Fruit fly (Drosophila melanogaster) whole organism, prepupa: ENCODE measurements around the gene CG11550.

Source experiments
- Blimp-1 ChIP-seq: fragments of 200-800 bp; sonication (Bioruptor generic); optimal IDR thresholded peaks from 3 replicates; lab custom pipeline; 2017; ENCODE audit warnings: missing biosample characterization, missing genetic modification characterization, mild to moderate bottlenecking, moderate library complexity, missing genetic modification reagents
- CG32006 ChIP-seq: fragments of 200-800 bp; sonication (Bioruptor generic); optimal IDR thresholded peaks from 3 replicates; lab custom pipeline; 2017; ENCODE audit warnings: missing biosample characterization, mild to moderate bottlenecking, missing genetic modification characterization
- CG4318 ChIP-seq: fragments of 200-800 bp; sonication (Bioruptor generic); optimal IDR thresholded peaks from 3 replicates; lab custom pipeline; 2017; ENCODE audit warnings: missing biosample characterization, mild to moderate bottlenecking, missing genetic modification characterization
- CG8319 ChIP-seq: fragments of 200-800 bp; sonication (Bioruptor generic); optimal IDR thresholded peaks from 3 replicates; lab custom pipeline; 2016; ENCODE audit warnings: missing biosample characterization, missing genetic modification characterization
- Eip75B ChIP-seq: fragments of 200-800 bp; sonication (Bioruptor generic); optimal IDR thresholded peaks from 3 replicates; lab custom pipeline; 2016; ENCODE audit warnings: missing biosample characterization, missing genetic modification characterization
- Gug ChIP-seq: fragments of 200-800 bp; sonication (Bioruptor generic); IDR thresholded peaks from 2 replicates; pipeline ENCODE4 v1.3.6; 2022; ENCODE audit warnings: missing biosample characterization, missing genetic modification characterization
- Hr39 ChIP-seq: fragments of 200-800 bp; sonication (Bioruptor generic); optimal IDR thresholded peaks from 2 replicates; lab custom pipeline; 2016; ENCODE audit warnings: missing biosample characterization, missing genetic modification characterization
- Lpt ChIP-seq: fragments of 200-800 bp; sonication (Bioruptor generic); optimal IDR thresholded peaks from 3 replicates; lab custom pipeline; 2016; ENCODE audit warnings: missing biosample characterization, missing genetic modification characterization
- Met ChIP-seq: fragments of 200-800 bp; sonication (Bioruptor generic); optimal IDR thresholded peaks from 3 replicates; lab custom pipeline; 2016; ENCODE audit warnings: missing biosample characterization, missing genetic modification characterization
- OdsH ChIP-seq: fragments of 200-800 bp; sonication (Bioruptor generic); optimal IDR thresholded peaks from 3 replicates; lab custom pipeline; 2016; ENCODE audit warnings: missing biosample characterization, missing genetic modification characterization
- Sox102F ChIP-seq: fragments of 200-800 bp; sonication (Bioruptor generic); optimal IDR thresholded peaks from 2 replicates; lab custom pipeline; 2016; ENCODE audit warnings: missing biosample characterization, mild to moderate bottlenecking, missing genetic modification characterization
- Sox14 ChIP-seq: fragments of 200-800 bp; sonication (Bioruptor generic); optimal IDR thresholded peaks from 3 replicates; lab custom pipeline; 2016; ENCODE audit warnings: missing biosample characterization, missing genetic modification characterization
- fd59A ChIP-seq: fragments of 200-800 bp; sonication (Bioruptor generic); optimal IDR thresholded peaks from 2 replicates; lab custom pipeline; 2017; ENCODE audit warnings: missing biosample characterization, mild to moderate bottlenecking, missing genetic modification characterization, missing genetic modification reagents
- fkh ChIP-seq: fragments of 200-800 bp; sonication (Bioruptor generic); optimal IDR thresholded peaks from 3 replicates; lab custom pipeline; 2017; ENCODE audit warnings: missing biosample characterization, mild to moderate bottlenecking, missing genetic modification characterization, moderate library complexity

DNA sequence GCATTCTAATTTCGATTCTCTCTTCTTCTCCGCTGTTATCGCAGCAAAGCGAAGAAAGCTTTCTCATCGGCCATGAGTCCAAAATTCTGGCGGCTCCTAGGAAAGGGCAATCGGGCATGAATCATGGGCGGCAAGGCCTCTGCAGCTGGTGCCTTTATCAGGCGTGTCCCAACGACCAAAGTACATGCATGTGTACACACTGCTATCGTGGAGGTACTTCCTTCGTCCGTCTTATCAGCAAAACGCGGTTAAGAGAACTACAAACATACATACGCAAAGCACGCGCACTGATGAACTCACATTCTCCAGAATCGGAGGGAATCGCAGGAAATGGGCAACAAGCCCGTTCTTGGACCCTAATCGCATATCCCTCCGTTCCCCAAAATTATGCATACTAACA lies 39.3 kb upstream of the CG11550 start:
- TF ChIP-seq Met (GFP tag; lab: Kevin White, UChicago) (no peak), Sox102F (GFP tag; lab: Kevin White, UChicago) (no peak), OdsH (GFP tag; lab: Kevin White, UChicago) (no peak), Sox14 (no peak), fd59A (GFP tag; lab: Kevin White, UChicago) (no peak), CG4318 (no peak), Gug (GFP tag; lab: Robert Waterston, UW) (no peak), CG8319 (GFP tag; lab: Kevin White, UChicago) (no peak), Hr39 (GFP tag; lab: Kevin White, UChicago) (no peak), fkh (peak; percentile 16), Blimp-1 (no peak), CG32006 (GFP tag; lab: Kevin White, UChicago) (no peak), Lpt (GFP tag; lab: Kevin White, UChicago) (no peak), Eip75B (no peak)
